Worm (Caenorhabditis elegans) whole organism, young adult: Measurements from ENCODE around the gene C06H2.2.

Experiments
- B0019.2 ChIP-seq: fragments of 200-800 bp; sonication (Bioruptor generic); conservative IDR thresholded peaks from 2 replicates; pipeline ENCODE4 v1.3.6; 2022; ENCODE audit warnings: missing genetic modification reagents, missing genetic modification characterization, missing compliant biosample characterization
- B0261.1 ChIP-seq: sonication (generic microtip); optimal IDR thresholded peaks from 2 replicates; lab custom pipeline; 2016; ENCODE audit warnings: mild to moderate bottlenecking, missing genetic modification characterization, moderate library complexity, missing compliant biosample characterization
- C17E4.6 ChIP-seq: fragments of 200-800 bp; sonication (Bioruptor generic); IDR thresholded peaks from 2 replicates; pipeline ENCODE4 v1.3.6; 2022; ENCODE audit warnings: missing genetic modification reagents, missing genetic modification characterization, missing compliant biosample characterization
- F22D6.2 ChIP-seq: sonication (generic microtip); optimal IDR thresholded peaks from 2 replicates; lab custom pipeline; 2016; ENCODE audit warnings: mild to moderate bottlenecking, missing genetic modification characterization, missing compliant biosample characterization
- F23B12.7 ChIP-seq: sonication (generic microtip); optimal IDR thresholded peaks from 2 replicates; lab custom pipeline; 2017; ENCODE audit warnings: missing genetic modification characterization, mild to moderate bottlenecking, missing compliant biosample characterization, antibody characterized with exemption, moderate library complexity; ENCODE audit not compliant: insufficient read depth
- F37B4.10 ChIP-seq: fragments of 200-800 bp; sonication (Bioruptor generic); IDR thresholded peaks from 2 replicates; pipeline ENCODE4 v1.3.6; 2022; ENCODE audit warnings: missing genetic modification characterization, missing compliant biosample characterization
- Y79H2A.3 ChIP-seq: fragments of 200-800 bp; sonication (Bioruptor generic); conservative IDR thresholded peaks from 2 replicates; pipeline ENCODE4 v1.3.6; 2022; ENCODE audit warnings: missing genetic modification reagents, missing genetic modification characterization, missing compliant biosample characterization
- akir-1 ChIP-seq: fragments of 200-800 bp; sonication (Bioruptor generic); optimal IDR thresholded peaks from 2 replicates; lab custom pipeline; 2018; ENCODE audit warnings: mild to moderate bottlenecking, missing genetic modification characterization, moderate library complexity, missing compliant biosample characterization
- ama-1 ChIP-seq, 3 experiments: fragments of 150-350 bp in 1 of 3; sonication (generic microtip) in 2 of 3; optimal IDR thresholded peaks; 2 replicates each; lab custom pipeline; 2014 to 2018; ENCODE audit warnings: missing biosample characterization in 2 of 3, missing genetic modification characterization in 2 of 3, missing genetic modification reagents in 2 of 3
- ccch-3 ChIP-seq: fragments of 200-800 bp; sonication (Bioruptor generic); optimal IDR thresholded peaks from 2 replicates; lab custom pipeline; 2018; ENCODE audit warnings: mild to moderate bottlenecking, missing genetic modification characterization, missing compliant biosample characterization
- ceh-27 ChIP-seq: fragments of 200-800 bp; sonication (Bioruptor generic); optimal IDR thresholded peaks from 2 replicates; lab custom pipeline; 2018; ENCODE audit warnings: mild to moderate bottlenecking, missing genetic modification characterization, moderate library complexity, missing compliant biosample characterization
- ceh-79 ChIP-seq: sonication (generic microtip); optimal IDR thresholded peaks from 2 replicates; lab custom pipeline; 2017; ENCODE audit warnings: mild to moderate bottlenecking, missing genetic modification characterization, missing compliant biosample characterization
- ceh-91 ChIP-seq: fragments of 200-800 bp; sonication (Bioruptor generic); IDR thresholded peaks from 2 replicates; pipeline ENCODE4 v1.3.6; 2022; ENCODE audit warnings: missing genetic modification reagents, missing genetic modification characterization, missing compliant biosample characterization
- dox-1 ChIP-seq: fragments of 200-800 bp; sonication (Bioruptor generic); IDR thresholded peaks from 2 replicates; pipeline ENCODE4 v1.3.6; 2022; ENCODE audit warnings: missing genetic modification reagents, missing genetic modification characterization, missing compliant biosample characterization
- efl-1 ChIP-seq: fragments of 150-350 bp; optimal IDR thresholded peaks from 2 replicates; lab custom pipeline; 2014; ENCODE audit warnings: missing biosample characterization, missing genetic modification reagents, missing genetic modification characterization
- egl-18 ChIP-seq: fragments of 200-800 bp; sonication (Bioruptor generic); IDR thresholded peaks from 2 replicates; pipeline ENCODE4 v1.3.6; 2022; ENCODE audit warnings: missing genetic modification reagents, missing genetic modification characterization, missing compliant biosample characterization
- hlh-12 ChIP-seq: sonication (generic microtip); optimal IDR thresholded peaks from 2 replicates; lab custom pipeline; 2016; ENCODE audit warnings: missing genetic modification characterization, missing compliant biosample characterization
- lin-35 ChIP-seq, 3 experiments: fragments of 150-350 bp in 2 of 3; sonication (generic microtip) in 1 of 3; optimal IDR thresholded peaks; 2 replicates each; lab custom pipeline; 2014 to 2018; ENCODE audit warnings: missing biosample characterization in 3 of 3, missing genetic modification characterization in 3 of 3, missing genetic modification reagents in 3 of 3
- lin-40 ChIP-seq: sonication (generic microtip); optimal IDR thresholded peaks from 2 replicates; lab custom pipeline; 2016; ENCODE audit warnings: missing genetic modification characterization, mild to moderate bottlenecking, missing compliant biosample characterization, missing genotype, missing genetic modification reagents
- lsy-27 ChIP-seq: sonication (generic microtip); optimal IDR thresholded peaks from 2 replicates; lab custom pipeline; 2017; ENCODE audit warnings: missing genetic modification characterization, mild to moderate bottlenecking, missing compliant biosample characterization, antibody characterized with exemption, missing genotype, borderline replicate concordance; ENCODE audit not compliant: insufficient read depth
- madf-10 ChIP-seq: sonication (generic microtip); optimal IDR thresholded peaks from 2 replicates; lab custom pipeline; 2016; ENCODE audit warnings: mild to moderate bottlenecking, missing genetic modification characterization, missing compliant biosample characterization
- mel-28 ChIP-seq: sonication (generic microtip); optimal IDR thresholded peaks from 2 replicates; lab custom pipeline; 2016; ENCODE audit warnings: borderline replicate concordance, mild to moderate bottlenecking, missing genetic modification characterization, missing compliant biosample characterization
- nfyb-1 ChIP-seq: fragments of 200-800 bp; sonication (Bioruptor generic); IDR thresholded peaks from 2 replicates; pipeline ENCODE4 v1.3.6; 2022; ENCODE audit warnings: missing genetic modification reagents, missing genetic modification characterization, missing compliant biosample characterization
- pha-4 ChIP-seq: fragments of 150-350 bp; sonication (generic microtip); optimal IDR thresholded peaks from 2 replicates; lab custom pipeline; 2014; ENCODE audit warnings: missing biosample characterization, missing genetic modification reagents, missing genetic modification characterization
- rec-8 ChIP-seq, 2 experiments: sonication (generic microtip); optimal IDR thresholded peaks; 2 replicates each; lab custom pipeline; 2016; ENCODE audit warnings: mild to moderate bottlenecking in 2 of 2, missing genetic modification characterization in 2 of 2, missing genetic modification reagents in 2 of 2, missing genotype in 2 of 2, missing biosample characterization in 1 of 2, missing compliant biosample characterization in 1 of 2, moderate library complexity in 1 of 2
- rpc-1 ChIP-seq, 2 experiments: fragments of 150-350 bp in 1 of 2; sonication (generic microtip) in 1 of 2; optimal IDR thresholded peaks; 2 replicates each; lab custom pipeline; 2014 to 2018; ENCODE audit warnings: missing biosample characterization in 1 of 2, missing genetic modification characterization in 1 of 2, missing genetic modification reagents in 1 of 2, missing genotype in 1 of 2
- sea-2 ChIP-seq: fragments of 200-800 bp; sonication (Bioruptor generic); IDR thresholded peaks from 2 replicates; pipeline ENCODE4 v1.3.6; 2022; ENCODE audit warnings: missing genetic modification characterization, missing compliant biosample characterization
- somi-1 ChIP-seq: fragments of 200-800 bp; sonication (Bioruptor generic); optimal IDR thresholded peaks from 2 replicates; lab custom pipeline; 2018; ENCODE audit warnings: mild to moderate bottlenecking, missing genetic modification characterization, missing compliant biosample characterization
- tbx-9 ChIP-seq: sonication (generic microtip); optimal IDR thresholded peaks from 2 replicates; lab custom pipeline; 2016; ENCODE audit warnings: borderline replicate concordance, missing genetic modification characterization, inconsistent platforms, missing compliant biosample characterization
- zfh-2 ChIP-seq: fragments of 200-800 bp; sonication (Bioruptor generic); conservative IDR thresholded peaks from 2 replicates; pipeline ENCODE4 v1.3.6; 2022; ENCODE audit warnings: missing genetic modification reagents, missing genetic modification characterization, missing compliant biosample characterization
- ztf-22 ChIP-seq: fragments of 200-800 bp; sonication (Bioruptor generic); optimal IDR thresholded peaks from 2 replicates; lab custom pipeline; 2018; ENCODE audit warnings: mild to moderate bottlenecking, missing genetic modification characterization, moderate library complexity, missing compliant biosample characterization
- ztf-26 ChIP-seq: sonication (generic microtip); optimal IDR thresholded peaks from 2 replicates; lab custom pipeline; 2017; ENCODE audit warnings: missing genetic modification characterization, missing compliant biosample characterization

Gene C06H2.2

ce11 chrV:11161791-11162190 is 36.8 kb downstream of the C06H2.2 start, which contains the start of gene srg-41:
Gene srg-41, minus strand, starts transcription at chrV:11161891.
- TF ChIP-seq B0261.1 (tag; lab: Kevin White, UChicago), result no peak
- no peak for TF ChIP-seq akir-1 (GFP tag; lab: Kevin White, UChicago)
- TF ChIP-seq lin-40 (tag; lab: Kevin White, UChicago), result no peak
- TF ChIP-seq rec-8 (tag; optimal IDR thresholded peaks at IDR 0.05; lab: Kevin White, UChicago), result no peak
- TF ChIP-seq Y79H2A.3 (GFP tag; lab: Robert Waterston, UW), result no peak
- no peak for TF ChIP-seq zfh-2
- no peak for TF ChIP-seq rpc-1 (optimal IDR thresholded peaks at IDR 0.05; lab: Kevin White, UChicago)
- no peak for TF ChIP-seq rpc-1 (tag; optimal IDR thresholded peaks at IDR 0.05; lab: Kevin White, UChicago)
- no peak for TF ChIP-seq mel-28
- no peak for TF ChIP-seq hlh-12
- no peak for TF ChIP-seq madf-10 (tag; lab: Kevin White, UChicago)
- no peak for TF ChIP-seq dox-1 (GFP tag; lab: Robert Waterston, UW)
- no peak for TF ChIP-seq F37B4.10 (GFP tag; lab: Robert Waterston, UW)
- TF ChIP-seq F23B12.7, result no peak
- no peak for TF ChIP-seq ztf-22 (GFP tag; lab: Kevin White, UChicago)
- TF ChIP-seq pha-4 (tag; lab: Kevin White, UChicago), result no peak
- no peak for TF ChIP-seq tbx-9 (tag; lab: Kevin White, UChicago)
- TF ChIP-seq ztf-26, result no peak
- TF ChIP-seq lsy-27 (tag; lab: Kevin White, UChicago), result no peak
- TF ChIP-seq ama-1 (optimal IDR thresholded peaks at IDR 0.05; lab: Kevin White, UChicago), result no peak
- TF ChIP-seq ama-1 (GFP tag; optimal IDR thresholded peaks at IDR 0.05; lab: Kevin White, UChicago), result no peak

ce11 chrV:11164475-11164874 is 39.5 kb downstream of the C06H2.2 start, which contains the start of gene srg-40:
Gene srg-40, minus strand, starts transcription at chrV:11164575.
- TF ChIP-seq nfyb-1 (GFP tag; lab: Robert Waterston, UW), result no peak
- TF ChIP-seq egl-18 (GFP tag; lab: Robert Waterston, UW), result no peak
- no peak for TF ChIP-seq F22D6.2 (tag; lab: Kevin White, UChicago)
- no peak for TF ChIP-seq somi-1 (GFP tag; lab: Kevin White, UChicago)
- no peak for TF ChIP-seq ceh-27 (GFP tag; lab: Kevin White, UChicago)
- no peak for TF ChIP-seq ceh-79 (tag; lab: Kevin White, UChicago)
- TF ChIP-seq, all 124 proteins: peak for 0

ce11 chrV:11167745-11168144 is 42.7 kb downstream of the C06H2.2 start:
- TF ChIP-seq C17E4.6 (GFP tag; lab: Robert Waterston, UW), result no peak
- TF ChIP-seq sea-2 (GFP tag; lab: Robert Waterston, UW), result no peak
- TF ChIP-seq ccch-3 (GFP tag; lab: Kevin White, UChicago), result no peak
- no peak for TF ChIP-seq ceh-91 (GFP tag; lab: Robert Waterston, UW)
- TF ChIP-seq lin-35 (GFP tag; optimal IDR thresholded peaks at IDR 0.05; lab: Kevin White, UChicago), result no peak
- TF ChIP-seq efl-1 (GFP tag; lab: Kevin White, UChicago), result no peak
- TF ChIP-seq B0019.2 (GFP tag; lab: Robert Waterston, UW), result no peak
- TF ChIP-seq nfyb-1 (GFP tag; lab: Robert Waterston, UW), result no peak
